Worm (Caenorhabditis elegans): ENCODE measurements around the gene ocam-1.
A peak's percentile ranks its signal among the peaks of the same experiment; 100 is the strongest.

ocam-1 gene

DNA sequence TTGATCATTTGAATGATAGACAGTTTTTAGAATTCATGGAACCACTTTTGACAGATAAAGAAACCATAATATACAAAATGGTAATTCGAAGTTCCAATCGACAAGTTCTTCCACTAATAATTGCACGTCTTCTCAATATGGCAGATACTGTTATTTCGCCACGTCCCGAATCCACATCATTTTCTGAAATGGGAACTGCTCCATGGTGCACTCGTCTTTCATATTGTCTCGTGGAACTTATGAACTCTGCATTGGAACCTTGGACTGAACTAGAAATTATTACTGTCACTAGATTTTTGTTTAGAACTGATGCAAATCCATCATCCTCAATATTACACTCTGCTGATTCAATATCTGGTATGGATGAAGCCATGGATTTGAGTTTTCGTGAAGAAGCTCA, 19.6 kb upstream of the ocam-1 start:
- TF ChIP-seq tlf-1 (GFP tag; optimal IDR thresholded peaks at IDR 0.05) = no peak
- TF ChIP-seq unc-130 (GFP tag; optimal IDR thresholded peaks at IDR 0.05) = no peak
- TF ChIP-seq repo-1 (tag; optimal IDR thresholded peaks at IDR 0.05) = no peak
- no peak for TF ChIP-seq hrde-1 (tag; optimal IDR thresholded peaks at IDR 0.05; ENCODE audit: borderline replicate concordance)
- TF ChIP-seq bed-1 (GFP tag; IDR thresholded peaks at IDR 0.05) = no peak
- no peak for TF ChIP-seq aptf-3 (GFP tag; IDR thresholded peaks at IDR 0.05)
- no peak for TF ChIP-seq dpl-1 (GFP tag; optimal IDR thresholded peaks at IDR 0.05)
- TF ChIP-seq hlh-26 (GFP tag; conservative IDR thresholded peaks at IDR 0.05) = no peak
- TF ChIP-seq ets-4 (GFP tag; optimal IDR thresholded peaks at IDR 0.05) = no peak
- no peak for TF ChIP-seq egl-44 (GFP tag; IDR thresholded peaks at IDR 0.05)
- TF ChIP-seq zfh-2 (GFP tag; conservative IDR thresholded peaks at IDR 0.05) = no peak
- no peak for TF ChIP-seq nhr-80 (tag; optimal IDR thresholded peaks at IDR 0.05)
- no peak for TF ChIP-seq madf-8 (GFP tag; conservative IDR thresholded peaks at IDR 0.05)
- TF ChIP-seq ztf-6 (GFP tag; IDR thresholded peaks at IDR 0.05) = no peak
- no peak for TF ChIP-seq lin-35 (GFP tag; optimal IDR thresholded peaks at IDR 0.05)
- no peak for TF ChIP-seq hmg-1.2 (GFP tag; IDR thresholded peaks at IDR 0.05)
- TF ChIP-seq atf-7 (tag; optimal IDR thresholded peaks at IDR 0.05) = no peak
- no peak for TF ChIP-seq egl-18 (GFP tag; IDR thresholded peaks at IDR 0.05)
- no peak for TF ChIP-seq mes-4 (tag; optimal IDR thresholded peaks at IDR 0.05)
- no peak for TF ChIP-seq ceh-100 (GFP tag; IDR thresholded peaks at IDR 0.05)

DNA sequence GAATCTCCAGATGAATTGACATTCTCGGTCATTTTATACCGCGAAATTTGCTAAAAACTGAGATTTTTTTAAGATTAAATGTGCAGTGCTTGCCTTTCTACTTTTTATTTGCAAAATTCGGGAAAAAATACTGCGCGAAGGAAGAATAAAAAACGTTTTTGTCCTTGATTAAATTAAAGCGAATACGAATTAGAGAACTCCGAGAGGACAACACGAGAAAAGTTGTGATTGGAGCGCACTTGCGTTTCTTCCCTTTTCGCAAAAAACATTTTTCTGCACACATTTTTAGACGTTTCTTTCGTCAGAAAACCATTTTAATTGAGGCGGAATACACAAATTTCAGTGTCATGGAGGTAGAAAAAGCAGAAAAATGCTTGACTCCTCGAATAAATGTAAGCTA, 17.9 kb upstream of the ocam-1 start, which contains the start of the genes trm-1 and ints-2:
trm-1 (minus strand) TSS at position 175 of the 400 bp plus-strand sequence.
ints-2 (plus strand) TSS at position 249 of the 400 bp plus-strand sequence.
- TF ChIP-seq sdz-38 (tag; optimal IDR thresholded peaks at IDR 0.05) = no peak
- peak; percentile 96 for TF ChIP-seq mcd-1 (GFP tag; IDR thresholded peaks at IDR 0.05)
- no peak for TF ChIP-seq Y53F4B.3 (GFP tag; IDR thresholded peaks at IDR 0.05)
- TF ChIP-seq unc-62 (GFP tag; optimal IDR thresholded peaks at IDR 0.05) = no peak
- no peak for TF ChIP-seq C17E4.6 (GFP tag; IDR thresholded peaks at IDR 0.05)
- TF ChIP-seq cebp-1 (GFP tag; IDR thresholded peaks at IDR 0.05) = no peak
- no peak for TF ChIP-seq cebp-1 (tag; optimal IDR thresholded peaks at IDR 0.05)
- TF ChIP-seq ztf-22 (GFP tag; optimal IDR thresholded peaks at IDR 0.05) = no peak
- no peak for TF ChIP-seq egrh-3 (GFP tag; IDR thresholded peaks at IDR 0.05)
- TF ChIP-seq lin-54 (GFP tag; optimal IDR thresholded peaks at IDR 0.05) = peak; percentile 10
- TF ChIP-seq nhr-80 (tag; optimal IDR thresholded peaks at IDR 0.05) = no peak
- TF ChIP-seq mxl-1 (tag; optimal IDR thresholded peaks at IDR 0.05) = no peak
- TF ChIP-seq nfya-1 (tag; optimal IDR thresholded peaks at IDR 0.05; ENCODE audit: borderline replicate concordance, insufficient read depth) = no peak
- TF ChIP-seq Y56A3A.18 (GFP tag; IDR thresholded peaks at IDR 0.05) = no peak
- TF ChIP-seq ztf-6 (GFP tag; IDR thresholded peaks at IDR 0.05) = no peak
- peak; percentile 27 for TF ChIP-seq ZK185.1 (tag; optimal IDR thresholded peaks at IDR 0.05; ENCODE audit: poor library complexity, severe bottlenecking)
- TF ChIP-seq madf-3 (GFP tag; IDR thresholded peaks at IDR 0.05) = no peak
- no peak for TF ChIP-seq attf-3 (GFP tag; conservative IDR thresholded peaks at IDR 0.05)
- TF ChIP-seq hsf-1 (GFP tag; IDR thresholded peaks at IDR 0.05) = no peak
- TF ChIP-seq rcor-1 (GFP tag; IDR thresholded peaks at IDR 0.05) = no peak
- TF ChIP-seq attf-5 (GFP tag; optimal IDR thresholded peaks at IDR 0.05) = peak; percentile 20
- TF ChIP-seq Y79H2A.3 (GFP tag; conservative IDR thresholded peaks at IDR 0.05) = no peak
- TF ChIP-seq mel-28 (tag; optimal IDR thresholded peaks at IDR 0.05; ENCODE audit: borderline replicate concordance) = no peak
- no peak for TF ChIP-seq snpc-1.1 (tag; optimal IDR thresholded peaks at IDR 0.05; ENCODE audit: insufficient read depth)
- TF ChIP-seq tbx-9 (tag; optimal IDR thresholded peaks at IDR 0.05; ENCODE audit: borderline replicate concordance) = no peak
- TF ChIP-seq attf-6 (GFP tag; IDR thresholded peaks at IDR 0.05) = no peak
- TF ChIP-seq rec-8 (tag; optimal IDR thresholded peaks at IDR 0.05) = no peak
- TF ChIP-seq tbp1 (GFP tag; optimal IDR thresholded peaks at IDR 0.05) = no peak
- no peak for TF ChIP-seq F57C9.4 (tag; optimal IDR thresholded peaks at IDR 0.05)
- TF ChIP-seq ztf-18 (tag; optimal IDR thresholded peaks at IDR 0.05) = no peak
- no peak for TF ChIP-seq ceh-58 (GFP tag; IDR thresholded peaks at IDR 0.05)

Data from whole organism, young adult.